Fruit fly (Drosophila melanogaster): ENCODE data around the gene Ran.
A peak's percentile ranks its signal among the peaks of the same experiment; 100 is the strongest.

Ran gene

dm6 chrX:11143820-11144219, 4.7 kb downstream of the Ran start, which contains the start of gene CG15201:
Gene CG15201 (plus strand): TSS chrX:11144120.
- no peak for TF ChIP-seq CG17801 (GFP tag; optimal IDR thresholded peaks at IDR 0.05; ENCODE audit: partially characterized antibody)

- no peak for TF ChIP-seq CG17801 (GFP tag; optimal IDR thresholded peaks at IDR 0.05; ENCODE audit: partially characterized antibody)
These were observed 6.5 kb downstream of the Ran start, which contains the start of the genes CG15199 and CG15202 for dm6 chrX:11141785-11142591. Gene CG15199 (minus strand): TSS chrX:11141835. Gene CG15202 (plus strand): TSS chrX:11142541.

dm6 chrX:11140163-11140562, 8.4 kb downstream of the Ran start, which contains the start of gene ssp7:
Gene ssp7 (minus strand): TSS chrX:11140263.
- TF ChIP-seq CG17801 (GFP tag; optimal IDR thresholded peaks at IDR 0.05; ENCODE audit: partially characterized antibody), result no peak

- peak; percentile 20 for TF ChIP-seq CG17801 (GFP tag; optimal IDR thresholded peaks at IDR 0.05; ENCODE audit: partially characterized antibody)
These were observed 10.8 kb downstream of the Ran start, which contains the start of gene CDK2AP1 for dm6 chrX:11137566-11138186. Gene CDK2AP1 (plus strand): TSS chrX:11137859.

dm6 chrX:11136587-11137512, 11.7 kb downstream of the Ran start, which contains the start of gene Klp10A:
Gene Klp10A (minus strand): TSS chrX:11137118.
- TF ChIP-seq CG17801 (GFP tag; optimal IDR thresholded peaks at IDR 0.05; ENCODE audit: partially characterized antibody), result no peak

- no peak for TF ChIP-seq CG17801 (GFP tag; optimal IDR thresholded peaks at IDR 0.05; ENCODE audit: partially characterized antibody)
These were observed 12.5 kb downstream of the Ran start for dm6 chrX:11135840-11136586.

- TF ChIP-seq CG17801 (GFP tag; optimal IDR thresholded peaks at IDR 0.05; ENCODE audit: partially characterized antibody), result no peak
These were observed 16.2 kb downstream of the Ran start, which contains the start of gene CG44385 for dm6 chrX:11132312-11132711. Gene CG44385 (minus strand): TSS chrX:11132412.

dm6 chrX:11128828-11129227, 19.7 kb downstream of the Ran start, which contains the start of gene SrpRalpha:
Gene SrpRalpha (minus strand): TSS chrX:11129087.
- peak; percentile 54 for TF ChIP-seq CG17801 (GFP tag; optimal IDR thresholded peaks at IDR 0.05; ENCODE audit: partially characterized antibody)

dm6 chrX:11124749-11125508, 23.6 kb downstream of the Ran start, which contains the start of gene Rpt3:
Gene Rpt3 (plus strand): TSS chrX:11125101.
- peak; percentile 41 for TF ChIP-seq CG17801 (GFP tag; optimal IDR thresholded peaks at IDR 0.05; ENCODE audit: partially characterized antibody)

dm6 chrX:11124126-11124748, 24.3 kb downstream of the Ran start, which contains the start of gene CG11122:
Gene CG11122 (minus strand): TSS chrX:11124726.
- no peak for TF ChIP-seq CG17801 (GFP tag; optimal IDR thresholded peaks at IDR 0.05; ENCODE audit: partially characterized antibody)

dm6 chrX:11123561-11123960, 25.0 kb downstream of the Ran start:
- TF ChIP-seq CG17801 (GFP tag; optimal IDR thresholded peaks at IDR 0.05; ENCODE audit: partially characterized antibody), result no peak

- TF ChIP-seq CG17801 (GFP tag; optimal IDR thresholded peaks at IDR 0.05; ENCODE audit: partially characterized antibody), result no peak
These were observed 38.8 kb downstream of the Ran start for dm6 chrX:11109670-11110069.
